Worm (Caenorhabditis elegans): Measurements from ENCODE around the gene Y42A5A.1.

The Y42A5A.1 gene

ce11 chrV:11051921-11052320 lies 35.8 kb upstream of the Y42A5A.1 start, which contains the start of gene T04C12.33:
T04C12.33 (plus strand) TSS chrV:11052221.
- TF ChIP-seq aly-2 (tag; optimal IDR thresholded peaks at IDR 0.05) = no peak
- TF ChIP-seq nhr-11 (tag; optimal IDR thresholded peaks at IDR 0.05) = no peak
- no peak for TF ChIP-seq nhr-77 (tag; optimal IDR thresholded peaks at IDR 0.05)
- TF ChIP-seq unc-55 (GFP tag; optimal IDR thresholded peaks at IDR 0.05) = no peak
- no peak for TF ChIP-seq mab-5 (tag; optimal IDR thresholded peaks at IDR 0.05)
- no peak for TF ChIP-seq nhr-23 (tag; optimal IDR thresholded peaks at IDR 0.05)
- no peak for TF ChIP-seq mbf-1 (tag; optimal IDR thresholded peaks at IDR 0.05)
- TF ChIP-seq C34F6.9 (tag; optimal IDR thresholded peaks at IDR 0.05) = no peak
- TF ChIP-seq ama-1 (optimal IDR thresholded peaks at IDR 0.05) = no peak
- TF ChIP-seq mdl-1 (tag; optimal IDR thresholded peaks at IDR 0.05) = no peak
- TF ChIP-seq egl-27 (tag; optimal IDR thresholded peaks at IDR 0.05) = no peak
- TF ChIP-seq elt-1 (tag; optimal IDR thresholded peaks at IDR 0.05) = no peak
- no peak for TF ChIP-seq peb-1 (tag; optimal IDR thresholded peaks at IDR 0.05)
- no peak for TF ChIP-seq lin-11 (tag; optimal IDR thresholded peaks at IDR 0.05)
- TF ChIP-seq ceh-16 (tag; optimal IDR thresholded peaks at IDR 0.05) = no peak
- no peak for TF ChIP-seq lsy-2 (tag; optimal IDR thresholded peaks at IDR 0.05)

- TF ChIP-seq nhr-129 (tag; optimal IDR thresholded peaks at IDR 0.05) (no peak), nhr-21 (tag; optimal IDR thresholded peaks at IDR 0.05) (no peak), nhr-237 (tag; optimal IDR thresholded peaks at IDR 0.05) (no peak), nhr-6 (tag; optimal IDR thresholded peaks at IDR 0.05) (no peak), F13H6.1 (tag; optimal IDR thresholded peaks at IDR 0.05) (no peak), nhr-25 (tag; optimal IDR thresholded peaks at IDR 0.05) (no peak), R02D3.7 (tag; optimal IDR thresholded peaks at IDR 0.05) (no peak), nhr-77 (tag; optimal IDR thresholded peaks at IDR 0.05) (no peak), unc-39 (tag; optimal IDR thresholded peaks at IDR 0.05) (no peak)
These were observed 33.9 kb upstream of the Y42A5A.1 start, which contains the start of gene T04C12.7 for ce11 chrV:11053827-11054226. T04C12.7 (plus strand) TSS chrV:11054127.

- no peak for TF ChIP-seq C34F6.9 (tag; optimal IDR thresholded peaks at IDR 0.05)
- TF ChIP-seq unc-55 (GFP tag; optimal IDR thresholded peaks at IDR 0.05) = no peak
- no peak for TF ChIP-seq unc-39 (tag; optimal IDR thresholded peaks at IDR 0.05)
- no peak for TF ChIP-seq nhr-10 (tag; optimal IDR thresholded peaks at IDR 0.05)
- no peak for TF ChIP-seq nhr-23 (tag; optimal IDR thresholded peaks at IDR 0.05)
- no peak for TF ChIP-seq R02D3.7 (tag; optimal IDR thresholded peaks at IDR 0.05)
- no peak for TF ChIP-seq blmp-1 (tag; optimal IDR thresholded peaks at IDR 0.05; ENCODE audit: insufficient read depth)
- TF ChIP-seq fos-1 (tag; optimal IDR thresholded peaks at IDR 0.05) = no peak
- TF ChIP-seq ztf-1 (GFP tag; conservative IDR thresholded peaks at IDR 0.05) = no peak
These were observed 31.3 kb upstream of the Y42A5A.1 start for ce11 chrV:11056484-11056883.

ce11 chrV:11057043-11057442 lies 30.7 kb upstream of the Y42A5A.1 start, which contains the start of gene srh-75:
srh-75 (minus strand) TSS chrV:11057143.
- no peak for TF ChIP-seq dmd-4 (tag; optimal IDR thresholded peaks at IDR 0.05)
- TF ChIP-seq fos-1 (tag; optimal IDR thresholded peaks at IDR 0.05) = no peak
- no peak for TF ChIP-seq nhr-237 (tag; optimal IDR thresholded peaks at IDR 0.05)
- TF ChIP-seq nhr-10 (tag; optimal IDR thresholded peaks at IDR 0.05) = no peak
- no peak for TF ChIP-seq elt-1 (tag; optimal IDR thresholded peaks at IDR 0.05)
- no peak for TF ChIP-seq ztf-4 (tag; optimal IDR thresholded peaks at IDR 0.05)
- TF ChIP-seq ceh-82 (tag; optimal IDR thresholded peaks at IDR 0.05) = no peak
- no peak for TF ChIP-seq elt-3 (tag; optimal IDR thresholded peaks at IDR 0.05)
- no peak for TF ChIP-seq unc-62 (GFP tag; optimal IDR thresholded peaks at IDR 0.05)
- no peak for TF ChIP-seq snpc-4 (tag; optimal IDR thresholded peaks at IDR 0.05)
- no peak for TF ChIP-seq nhr-77 (tag; optimal IDR thresholded peaks at IDR 0.05)
- TF ChIP-seq gmeb-1 (tag; optimal IDR thresholded peaks at IDR 0.05) = no peak
- no peak for TF ChIP-seq Y55F3AM.14 (GFP tag; optimal IDR thresholded peaks at IDR 0.05)
- no peak for TF ChIP-seq peb-1 (tag; optimal IDR thresholded peaks at IDR 0.05)
- TF ChIP-seq nhr-25 (tag; optimal IDR thresholded peaks at IDR 0.05) = no peak
- no peak for TF ChIP-seq nhr-11 (tag; optimal IDR thresholded peaks at IDR 0.05)

- TF ChIP-seq zag-1 (tag; optimal IDR thresholded peaks at IDR 0.05) (no peak), nhr-10 (tag; optimal IDR thresholded peaks at IDR 0.05) (no peak), lin-11 (tag; optimal IDR thresholded peaks at IDR 0.05) (no peak), nhr-129 (tag; optimal IDR thresholded peaks at IDR 0.05) (no peak), fos-1 (tag; optimal IDR thresholded peaks at IDR 0.05) (no peak), ama-1 (optimal IDR thresholded peaks at IDR 0.05) (peak; percentile 56), gmeb-1 (tag; optimal IDR thresholded peaks at IDR 0.05) (no peak), crh-2 (tag; optimal IDR thresholded peaks at IDR 0.05) (no peak), sem-4 (tag; optimal IDR thresholded peaks at IDR 0.05) (no peak), lin-13 (GFP tag; optimal IDR thresholded peaks at IDR 0.05) (no peak), lin-39 (tag; optimal IDR thresholded peaks at IDR 0.05) (no peak), nhr-25 (tag; optimal IDR thresholded peaks at IDR 0.05) (peak; percentile 29), sma-9 (GFP tag; optimal IDR thresholded peaks at IDR 0.05) (peak; percentile 9), sma-9 (tag; optimal IDR thresholded peaks at IDR 0.05) (no peak), nhr-21 (tag; optimal IDR thresholded peaks at IDR 0.05) (no peak), alr-1 (tag; optimal IDR thresholded peaks at IDR 0.05) (no peak), nhr-11 (tag; optimal IDR thresholded peaks at IDR 0.05) (no peak), nhr-77 (tag; optimal IDR thresholded peaks at IDR 0.05) (no peak), sma-3 (GFP tag; optimal IDR thresholded peaks at IDR 0.05) (no peak), dmd-4 (tag; optimal IDR thresholded peaks at IDR 0.05) (no peak), unc-55 (GFP tag; optimal IDR thresholded peaks at IDR 0.05) (no peak)
These were observed 28.6 kb upstream of the Y42A5A.1 start, which contains the start of gene T04C12.1 for ce11 chrV:11059180-11059579. T04C12.1 (minus strand) TSS chrV:11059269.

All from whole organism, L2 larva.